Fruit fly (Drosophila melanogaster): Measurements from ENCODE around the gene Vm34Ca.

The Vm34Ca gene

DNA sequence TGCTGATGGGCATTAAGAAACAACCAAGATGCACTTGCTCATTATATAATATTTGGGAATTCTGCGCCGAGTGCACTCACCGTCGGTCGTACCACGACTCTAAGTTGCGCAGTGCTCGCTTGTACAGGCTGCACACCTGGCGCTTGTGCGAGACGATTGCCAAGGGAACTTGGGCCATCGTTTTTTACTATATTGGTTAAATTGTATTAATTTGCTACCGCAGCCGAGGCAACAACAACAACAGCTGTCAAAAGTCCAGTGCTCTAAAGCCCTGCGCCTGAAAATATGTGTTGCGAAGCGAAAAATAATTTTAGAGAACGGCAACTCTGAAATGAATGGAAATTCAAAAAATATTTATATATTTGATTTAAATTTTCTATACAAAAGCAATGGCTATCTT lies 40.7 kb downstream of the Vm34Ca start, which contains the start of gene ND-B22 (continued):
- TF ChIP-seq CG4318 (GFP tag; optimal IDR thresholded peaks at IDR 0.05) (no peak), cyc (GFP tag; optimal IDR thresholded peaks at IDR 0.05) (peak; percentile 49), Smox (GFP tag; optimal IDR thresholded peaks at IDR 0.05) (peak; percentile 24), fkh (GFP tag; optimal IDR thresholded peaks at IDR 0.05) (no peak), ss (GFP tag; optimal IDR thresholded peaks at IDR 0.05) (peak in 1 of 2 experiments; percentile 9), eg (GFP tag; IDR thresholded peaks at IDR 0.05) (no peak), CG32006 (GFP tag; optimal IDR thresholded peaks at IDR 0.05) (no peak), acj6 (GFP tag; optimal IDR thresholded peaks at IDR 0.05) (no peak), CG6163 (GFP tag; IDR thresholded peaks at IDR 0.05) (no peak), svp (GFP tag) (peak; percentile 44), Ets21C (GFP tag; optimal IDR thresholded peaks at IDR 0.05) (peak; percentile 15), CG6808 (GFP tag; optimal IDR thresholded peaks at IDR 0.05) (no peak), salr (GFP tag; optimal IDR thresholded peaks at IDR 0.05) (no peak), dsx (GFP tag; optimal IDR thresholded peaks at IDR 0.05; ENCODE audit: poor library complexity, severe bottlenecking) (peak; percentile 77), Eip75B (GFP tag; optimal IDR thresholded peaks at IDR 0.05) (peak; percentile 25), CG34406 (GFP tag; optimal IDR thresholded peaks at IDR 0.05) (no peak), Hr4 (GFP tag; optimal IDR thresholded peaks at IDR 0.05) (peak; percentile 0), CG11762 (GFP tag; optimal IDR thresholded peaks at IDR 0.05; ENCODE audit: insufficient read depth) (no peak), CG11294 (GFP tag; IDR thresholded peaks at IDR 0.05) (no peak), OdsH (GFP tag; optimal IDR thresholded peaks at IDR 0.05) (peak; percentile 27), Gug (GFP tag; IDR thresholded peaks at IDR 0.05) (no peak), Sox14 (GFP tag; optimal IDR thresholded peaks at IDR 0.05) (peak; percentile 52), CG7368 (GFP tag; optimal IDR thresholded peaks at IDR 0.05) (no peak), Sox15 (GFP tag; optimal IDR thresholded peaks at IDR 0.05) (no peak), spab (GFP tag; optimal IDR thresholded peaks at IDR 0.05) (no peak), Met (GFP tag; optimal IDR thresholded peaks at IDR 0.05) (peak; percentile 54), CG11902 (GFP tag; optimal IDR thresholded peaks at IDR 0.05) (no peak), CG8119 (GFP tag; IDR thresholded peaks at IDR 0.05) (no peak), CG31627 (GFP tag; optimal IDR thresholded peaks at IDR 0.05) (peak; percentile 45)

DNA sequence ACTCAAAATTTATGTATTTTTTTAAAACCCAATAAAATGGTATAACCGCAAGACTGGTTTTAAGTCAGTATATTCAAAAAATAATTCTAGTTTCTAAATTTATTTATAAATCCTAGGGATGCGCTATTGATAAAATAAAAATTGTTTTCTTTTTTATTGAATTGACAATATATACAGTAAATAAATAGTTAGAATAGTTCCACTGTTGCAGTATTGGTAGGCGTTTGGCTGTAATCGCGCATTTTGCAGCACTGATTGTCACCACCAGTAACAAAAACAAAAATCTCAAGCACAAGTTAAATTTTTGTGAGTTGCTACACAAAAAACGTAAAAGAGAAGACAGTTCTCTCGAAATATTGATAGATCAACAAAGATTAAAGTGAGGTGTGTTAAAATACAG lies 42.5 kb downstream of the Vm34Ca start, which contains the start of gene CG31855:
TSS of gene CG31855 (plus strand) at position 265 of the 400 bp plus-strand sequence.
- TF ChIP-seq topi (GFP tag; optimal IDR thresholded peaks at IDR 0.05) (peak; percentile 84), CG16779 (tag; optimal IDR thresholded peaks at IDR 0.05) (no peak), CG6276 (GFP tag; optimal IDR thresholded peaks at IDR 0.05) (no peak), spab (GFP tag; optimal IDR thresholded peaks at IDR 0.05) (peak; percentile 50), fkh (GFP tag; optimal IDR thresholded peaks at IDR 0.05) (no peak), pdm3 (GFP tag; optimal IDR thresholded peaks at IDR 0.05) (peak; percentile 83), CG10669 (GFP tag; optimal IDR thresholded peaks at IDR 0.05) (peak; percentile 71), Hr38 (GFP tag; optimal IDR thresholded peaks at IDR 0.05) (no peak), OdsH (GFP tag; optimal IDR thresholded peaks at IDR 0.05) (peak; percentile 83), CG11902 (GFP tag; optimal IDR thresholded peaks at IDR 0.05) (peak; percentile 52), achi (GFP tag; optimal IDR thresholded peaks at IDR 0.05) (peak; percentile 83), CG34406 (GFP tag; optimal IDR thresholded peaks at IDR 0.05) (peak; percentile 70), Eip78C (GFP tag) (peak; percentile 93), cyc (GFP tag; optimal IDR thresholded peaks at IDR 0.05) (peak; percentile 84), ss (GFP tag; optimal IDR thresholded peaks at IDR 0.05) (peak in 1 of 2 experiments; percentile 77), Sox14 (GFP tag; optimal IDR thresholded peaks at IDR 0.05) (peak; percentile 85), Gug (GFP tag; IDR thresholded peaks at IDR 0.05) (0 out of 2 replicates have a peak, but pooled peaks have one; percentile 27), Hr4 (GFP tag; optimal IDR thresholded peaks at IDR 0.05) (peak; percentile 69), net (GFP tag; optimal IDR thresholded peaks at IDR 0.05) (peak; percentile 76), CG8632 (GFP tag; optimal IDR thresholded peaks at IDR 0.05) (peak; percentile 74), CG4318 (GFP tag; optimal IDR thresholded peaks at IDR 0.05) (no peak), CG3032 (tag; optimal IDR thresholded peaks at IDR 0.05) (peak; percentile 64), CG11294 (GFP tag; IDR thresholded peaks at IDR 0.05) (peak; percentile 47; the same call in 1 of the 2 replicates), CG6163 (GFP tag; IDR thresholded peaks at IDR 0.05) (peak; percentile 62; the same call in 2 of the 3 replicates), Blimp-1 (GFP tag; optimal IDR thresholded peaks at IDR 0.05) (peak; percentile 43), Eip93F (GFP tag; optimal IDR thresholded peaks at IDR 0.05) (peak; percentile 58), salr (GFP tag; optimal IDR thresholded peaks at IDR 0.05) (peak; percentile 42 to 64), lz (GFP tag; optimal IDR thresholded peaks at IDR 0.05) (peak; percentile 80), Ets96B (tag; optimal IDR thresholded peaks at IDR 0.05) (peak; percentile 62), Ets21C (GFP tag; optimal IDR thresholded peaks at IDR 0.05) (peak; percentile 65), fd59A (GFP tag; optimal IDR thresholded peaks at IDR 0.05) (peak; percentile 27), CG11762 (GFP tag; optimal IDR thresholded peaks at IDR 0.05; ENCODE audit: insufficient read depth) (peak; percentile 59), svp (GFP tag) (peak; percentile 90), Met (GFP tag; optimal IDR thresholded peaks at IDR 0.05) (peak; percentile 87), CG9139 (GFP tag; optimal IDR thresholded peaks at IDR 0.05) (no peak), acj6 (GFP tag; optimal IDR thresholded peaks at IDR 0.05) (peak; percentile 83), CG6854 (GFP tag; optimal IDR thresholded peaks at IDR 0.05) (peak; percentile 65)
